Worm (Caenorhabditis elegans) whole organism, young adult: ENCODE measurements around the gene nduf-11.

Source experiments
- F33H1.4 ChIP-seq: fragments of 200-800 bp; sonication (Bioruptor generic); IDR thresholded peaks from 2 replicates; pipeline ENCODE4 v1.3.6; 2022; ENCODE audit warnings: missing genetic modification reagents, missing genetic modification characterization, missing compliant biosample characterization
- T07F8.4 ChIP-seq: sonication (generic microtip); optimal IDR thresholded peaks from 2 replicates; lab custom pipeline; 2016; ENCODE audit warnings: mild to moderate bottlenecking, missing genetic modification characterization, moderate library complexity, missing compliant biosample characterization
- ama-1 ChIP-seq, 3 experiments: fragments of 150-350 bp in 1 of 3; sonication (generic microtip) in 2 of 3; optimal IDR thresholded peaks; 2 replicates each; lab custom pipeline; 2014 to 2018; ENCODE audit warnings: missing biosample characterization in 2 of 3, missing genetic modification characterization in 2 of 3, missing genetic modification reagents in 2 of 3
- ceh-58 ChIP-seq: fragments of 200-800 bp; sonication (Bioruptor generic); IDR thresholded peaks from 2 replicates; pipeline ENCODE4 v1.3.6; 2022; ENCODE audit warnings: missing genetic modification characterization, missing compliant biosample characterization
- ets-4 ChIP-seq: fragments of 200-800 bp; sonication (Bioruptor generic); optimal IDR thresholded peaks from 2 replicates; lab custom pipeline; 2018; ENCODE audit warnings: mild to moderate bottlenecking, missing genetic modification characterization, missing compliant biosample characterization
- hsf-1 ChIP-seq: fragments of 200-800 bp; sonication (Bioruptor generic); IDR thresholded peaks from 2 replicates; pipeline ENCODE4 v1.3.6; 2022; ENCODE audit warnings: missing genetic modification reagents, missing genetic modification characterization, missing compliant biosample characterization
- unc-62 ChIP-seq: fragments of 150-350 bp; optimal IDR thresholded peaks from 2 replicates; lab custom pipeline; 2014; ENCODE audit warnings: missing biosample characterization, missing genetic modification reagents, missing genetic modification characterization

- TF ChIP-seq ets-4 (GFP tag; lab: Kevin White, UChicago) (no peak), T07F8.4 (tag; lab: Kevin White, UChicago) (no peak), hsf-1 (GFP tag; lab: Robert Waterston, UW) (no peak), unc-62 (GFP tag; lab: Kevin White, UChicago) (no peak), ceh-58 (GFP tag; lab: Robert Waterston, UW) (no peak), ama-1 (optimal IDR thresholded peaks at IDR 0.05; lab: Kevin White, UChicago) (no peak), ama-1 (GFP tag; optimal IDR thresholded peaks at IDR 0.05; lab: Kevin White, UChicago) (no peak), F33H1.4 (no peak)
Observed at ce11 chrII:11333375-11333774, 12.0 kb downstream of the nduf-11 start.
